Worm (Caenorhabditis elegans) whole organism, L4/young adult: ENCODE results near the gene F20G2.5.

Source experiments
- W03F9.2 ChIP-seq: fragments of 150-350 bp; optimal IDR thresholded peaks from 2 replicates; lab custom pipeline; 2014; ENCODE audit warnings: missing biosample characterization, missing genetic modification characterization
- dao-5 ChIP-seq: sonication (generic microtip); optimal IDR thresholded peaks from 2 replicates; lab custom pipeline; 2016; ENCODE audit warnings: missing genotype, missing genetic modification characterization, moderate library complexity, missing compliant biosample characterization
- him-1 ChIP-seq: sonication (generic microtip); optimal IDR thresholded peaks from 2 replicates; lab custom pipeline; 2016; ENCODE audit warnings: missing genotype, missing genetic modification reagents, missing genetic modification characterization, missing compliant biosample characterization

The F20G2.5 gene

DNA sequence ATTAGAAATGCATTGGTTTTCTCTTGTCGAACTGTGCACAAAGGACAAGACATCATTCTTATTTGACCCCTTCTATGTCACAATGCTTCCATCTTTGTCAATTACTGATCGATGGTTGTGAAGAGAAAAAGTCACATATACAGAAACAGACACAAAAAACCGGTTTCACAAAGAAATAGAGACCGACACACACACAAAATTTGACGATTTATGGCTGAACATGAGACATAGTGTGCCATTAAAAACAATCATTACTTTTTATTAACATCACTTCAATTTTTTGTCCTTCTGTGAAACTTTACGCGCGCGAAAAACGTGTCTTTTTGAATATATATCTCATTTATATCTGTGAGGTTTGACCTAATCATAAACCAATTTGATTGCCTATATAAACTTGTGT is 19.2 kb downstream of the F20G2.5 start:
- TF ChIP-seq W03F9.2 (tag; lab: Kevin White, UChicago) (no peak), him-1 (no peak), dao-5 (no peak)

DNA sequence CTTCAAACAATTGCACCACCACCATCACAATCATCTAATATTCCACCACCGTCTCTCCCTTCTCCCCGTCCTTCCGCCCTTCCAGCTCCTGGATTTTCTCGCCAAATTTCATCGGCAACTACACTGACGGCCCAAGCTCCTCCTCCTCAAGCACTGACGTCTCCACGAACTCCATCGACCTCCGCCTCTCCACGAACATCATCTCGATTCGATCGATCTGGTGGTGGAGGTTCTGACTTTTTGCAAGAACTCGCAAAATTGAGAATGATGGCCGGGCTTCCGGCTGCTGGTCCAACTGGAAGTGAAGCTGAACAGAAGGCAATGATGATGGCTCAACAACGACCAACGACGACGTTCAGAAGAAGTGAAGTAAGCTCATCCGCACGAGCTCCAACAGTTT is 22.7 kb downstream of the F20G2.5 start:
- no peak for TF ChIP-seq dao-5

DNA sequence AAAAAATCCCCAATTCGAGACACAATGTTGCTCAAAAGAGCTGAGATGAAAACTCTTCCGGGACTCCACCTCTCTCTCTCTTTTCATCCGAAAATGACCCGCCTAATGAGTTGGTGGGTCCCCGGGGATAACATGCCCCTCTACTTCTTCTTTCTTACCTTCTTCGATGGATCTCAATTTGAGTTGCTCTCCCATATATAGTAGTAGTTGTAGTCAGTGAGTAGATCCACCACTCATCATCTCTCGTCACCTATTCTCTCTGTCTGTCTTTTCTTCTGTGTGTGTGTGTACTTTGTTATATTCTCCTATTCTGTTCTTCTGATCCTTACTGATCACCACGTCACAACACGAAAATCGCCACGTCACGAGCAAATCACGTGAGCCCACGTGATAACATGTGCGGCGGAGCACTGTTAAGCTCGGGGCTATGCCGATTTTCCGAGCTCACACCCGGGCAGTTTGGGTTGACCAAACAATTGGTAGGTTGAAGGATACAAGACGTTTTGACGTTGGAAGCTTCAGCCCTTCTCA is 25.0 kb downstream of the F20G2.5 start, which contains the start of gene twk-32:
Gene twk-32 (plus strand): TSS at position 396 of the 531 bp plus-strand sequence.
- TF ChIP-seq W03F9.2 (tag; lab: Kevin White, UChicago) (no peak), him-1 (no peak), dao-5 (no peak)

DNA sequence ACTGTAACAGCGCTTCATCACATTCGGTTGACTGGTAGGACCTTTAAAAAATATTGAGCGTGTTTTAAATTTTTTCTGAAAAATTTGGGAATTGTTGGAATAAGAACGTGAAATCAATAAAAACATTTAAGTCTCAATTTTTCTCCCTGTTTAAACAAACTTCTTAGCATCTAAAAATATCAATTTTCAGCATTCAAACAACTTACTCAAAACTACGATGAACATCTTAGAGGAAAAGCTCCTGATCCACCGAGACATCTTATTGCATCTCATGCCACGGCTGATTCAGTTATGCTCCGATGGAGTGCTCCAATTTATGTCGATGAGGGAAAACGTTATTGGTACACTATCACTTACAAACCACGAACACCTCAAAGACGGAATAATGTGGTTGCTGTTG is 27.9 kb downstream of the F20G2.5 start:
- TF ChIP-seq dao-5 (no peak), him-1 (no peak), W03F9.2 (tag; lab: Kevin White, UChicago) (no peak)

DNA sequence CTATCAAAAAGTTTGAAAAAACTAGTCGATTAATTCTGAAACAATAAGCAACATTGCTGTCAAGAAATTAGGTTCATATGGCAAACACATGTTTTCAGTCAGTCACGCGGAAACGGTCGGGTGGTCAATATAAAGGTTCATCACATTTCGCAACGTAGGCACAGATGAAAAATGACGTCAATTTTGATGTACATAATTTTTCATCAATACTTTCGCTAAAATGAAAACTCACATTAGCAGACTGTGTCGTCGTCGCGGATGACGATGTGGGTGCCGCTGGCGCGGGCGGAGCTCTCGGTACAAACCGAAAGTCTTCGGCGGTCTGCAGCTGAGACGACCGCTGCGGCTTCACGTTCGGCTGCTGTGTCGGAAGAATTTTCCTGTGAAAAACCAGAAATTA is 32.6 kb downstream of the F20G2.5 start, which contains the start of gene swan-2:
Gene swan-2 (minus strand): TSS at position 380 of the 400 bp plus-strand sequence.
- TF ChIP-seq him-1: no peak
- no peak for TF ChIP-seq dao-5
- TF ChIP-seq W03F9.2 (tag; lab: Kevin White, UChicago): no peak

DNA sequence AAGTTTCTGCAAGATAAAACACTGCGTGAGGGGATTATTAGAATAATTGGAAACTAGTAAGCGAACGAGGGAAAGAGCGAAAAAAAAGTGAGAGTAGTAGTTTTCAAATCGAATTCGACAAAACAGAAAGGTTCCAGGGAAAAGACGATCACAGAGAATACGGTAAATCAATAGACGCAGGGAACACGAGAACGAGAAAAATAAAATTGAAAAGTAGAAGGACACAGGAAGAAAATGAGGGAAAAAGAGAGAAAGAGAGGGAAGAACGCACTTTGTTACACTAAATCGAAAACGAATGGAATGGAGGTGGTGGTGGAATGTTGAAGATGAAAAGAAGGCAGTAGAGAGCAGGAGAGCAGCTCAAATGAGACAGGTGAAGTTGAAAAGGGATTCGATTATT is 35.9 kb downstream of the F20G2.5 start, which contains the start of gene swan-1:
Gene swan-1 (minus strand): TSS at position 6 of the 400 bp plus-strand sequence.
- TF ChIP-seq him-1 (no peak), dao-5 (no peak), W03F9.2 (tag; lab: Kevin White, UChicago) (no peak)

DNA sequence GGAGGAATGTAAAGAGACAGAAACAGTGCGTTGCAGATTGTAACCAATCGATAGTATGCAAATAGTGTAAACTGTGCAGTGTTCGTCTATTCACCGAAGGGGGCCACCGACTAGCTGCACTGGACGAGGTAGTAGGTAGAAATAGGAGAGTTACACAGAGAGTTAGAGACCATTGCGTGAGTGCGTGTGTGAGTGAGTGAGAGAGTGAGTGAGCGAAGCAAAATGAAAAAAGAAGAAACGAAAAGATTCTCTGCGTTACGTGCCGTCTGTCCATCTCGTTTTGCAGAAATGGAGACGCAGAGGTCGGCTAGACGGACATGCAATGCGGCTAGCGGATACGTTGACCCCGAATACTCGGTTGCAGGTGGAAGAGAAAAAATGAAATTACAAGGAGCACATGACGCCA is 37.2 kb downstream of the F20G2.5 start:
- TF ChIP-seq him-1: no peak
- TF ChIP-seq dao-5: no peak
- TF ChIP-seq W03F9.2 (tag; lab: Kevin White, UChicago): no peak

DNA sequence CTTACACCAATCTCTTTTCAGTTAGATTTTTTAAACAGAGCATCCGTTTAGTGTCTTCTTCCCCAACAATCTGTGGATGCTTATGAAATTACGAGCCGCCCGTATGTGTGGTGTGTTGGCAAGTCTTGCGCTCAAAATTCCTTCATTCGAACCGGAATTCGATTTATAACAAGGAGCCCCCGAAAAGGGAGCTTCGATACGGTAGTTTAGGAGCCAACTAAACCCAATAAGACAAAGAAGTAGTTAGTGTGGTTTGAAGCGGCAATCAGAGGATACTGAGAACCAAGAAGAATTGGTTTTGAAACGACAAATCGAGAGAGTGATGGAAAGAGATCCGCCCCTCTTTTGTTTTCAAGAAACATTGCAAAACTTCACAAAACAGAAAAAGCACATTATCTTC is 41.0 kb downstream of the F20G2.5 start:
- no peak for TF ChIP-seq W03F9.2 (tag; lab: Kevin White, UChicago)
- TF ChIP-seq him-1: no peak
- no peak for TF ChIP-seq dao-5

DNA sequence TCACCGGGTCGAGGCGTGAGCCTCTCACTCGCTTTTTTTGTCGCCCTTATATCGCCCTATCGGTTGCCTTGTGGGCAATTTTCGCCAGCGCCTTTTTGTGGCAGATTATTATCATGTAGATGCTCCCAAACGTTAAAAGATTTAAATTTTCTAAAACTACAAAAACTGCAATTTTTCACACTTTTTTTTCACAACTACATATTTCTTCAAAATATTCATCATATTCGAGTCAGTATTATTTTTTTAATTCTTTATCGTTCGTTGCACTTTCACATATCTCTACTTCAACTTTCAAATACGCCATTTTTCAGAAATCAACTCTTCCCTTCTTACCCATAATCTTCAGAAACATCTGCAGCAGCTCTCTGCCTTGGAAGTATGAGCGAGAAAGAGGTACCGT is 41.6 kb downstream of the F20G2.5 start, which contains the start of gene ceh-24:
Gene ceh-24 (plus strand): TSS at position 301 of the 400 bp plus-strand sequence.
- no peak for TF ChIP-seq him-1
- TF ChIP-seq dao-5: no peak
- no peak for TF ChIP-seq W03F9.2 (tag; lab: Kevin White, UChicago)

DNA sequence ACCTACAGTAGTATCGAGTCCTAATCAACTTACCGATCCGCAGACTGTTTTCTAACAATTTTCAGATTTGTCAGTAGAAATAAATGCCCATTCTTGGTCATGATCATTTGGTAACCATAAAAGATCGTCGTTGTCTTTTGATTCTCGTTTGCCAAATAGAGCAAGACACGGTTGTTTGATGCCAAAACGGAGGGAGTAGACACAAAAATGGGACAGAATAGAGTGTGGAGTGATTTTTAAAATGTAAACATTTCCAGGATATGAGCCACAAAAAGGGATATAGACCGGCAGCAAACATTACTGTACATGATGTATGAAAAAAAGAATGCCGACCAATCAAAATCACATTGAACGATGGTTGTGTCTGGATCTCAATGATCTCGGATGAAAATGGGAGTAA is 45.6 kb downstream of the F20G2.5 start, which contains the start of gene F55B12.2:
Gene F55B12.2 (minus strand): TSS at position 101 of the 400 bp plus-strand sequence.
- no peak for TF ChIP-seq him-1
- no peak for TF ChIP-seq dao-5
- no peak for TF ChIP-seq W03F9.2 (tag; lab: Kevin White, UChicago)

DNA sequence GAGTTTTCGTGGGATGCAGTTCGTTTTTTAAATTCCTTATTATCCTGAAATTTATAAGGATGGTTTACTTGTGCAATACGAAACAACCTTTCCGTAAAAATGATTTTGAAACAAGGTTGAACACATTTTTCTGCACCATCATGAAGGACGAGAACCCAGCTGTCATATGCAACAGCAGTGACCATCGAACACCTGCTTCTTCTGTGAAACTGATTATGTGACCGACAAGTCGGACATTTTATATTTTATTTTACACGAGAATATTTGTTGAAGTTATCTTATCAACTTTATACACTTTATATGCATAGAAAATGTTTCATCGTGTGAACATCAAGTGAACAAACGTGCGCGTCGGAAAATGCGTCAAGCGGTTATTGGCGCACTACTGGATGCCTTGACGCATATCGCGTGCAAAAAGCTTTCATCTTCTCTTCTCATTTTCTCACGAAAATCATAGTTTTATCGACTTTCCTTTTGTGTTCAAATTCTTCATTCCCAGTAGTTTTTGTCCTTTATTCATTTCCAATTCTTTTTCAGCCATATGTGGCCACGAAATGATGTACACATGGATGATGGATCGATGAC is 47.6 kb downstream of the F20G2.5 start, which contains the start of gene sel-10:
Gene sel-10 (plus strand): TSS at position 538 of the 585 bp plus-strand sequence.
- TF ChIP-seq W03F9.2 (tag; lab: Kevin White, UChicago) (peak; percentile 44), dao-5 (no peak)

DNA sequence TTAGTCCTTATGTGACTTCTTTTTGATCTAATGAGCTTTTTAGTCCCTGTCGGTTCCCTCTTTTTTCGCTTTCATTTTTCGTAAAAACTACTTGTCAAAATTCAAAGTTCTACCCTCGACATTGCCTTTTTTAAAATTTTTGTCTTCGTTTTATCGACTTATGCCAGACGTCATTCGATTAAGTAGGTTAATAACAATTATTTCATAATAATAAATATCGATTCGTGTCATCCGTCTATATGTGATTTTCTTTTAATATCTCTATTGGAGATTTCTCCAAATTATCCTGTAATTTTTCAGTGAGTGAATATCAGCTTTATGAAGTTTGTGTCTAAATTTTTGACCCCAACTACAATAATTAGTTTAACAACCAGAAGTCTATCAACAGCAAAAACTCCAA is 51.4 kb downstream of the F20G2.5 start, which contains the start of gene hpo-31:
Gene hpo-31 (plus strand): TSS at position 301 of the 400 bp plus-strand sequence.
- no peak for TF ChIP-seq W03F9.2 (tag; lab: Kevin White, UChicago)
- no peak for TF ChIP-seq him-1
- TF ChIP-seq dao-5: no peak
